Fruit fly (Drosophila melanogaster) whole organism, adult: ENCODE measurements around the gene CG42692.

Source experiments
- CG11617 ChIP-seq: fragments of 200-800 bp; sonication (Bioruptor generic); optimal IDR thresholded peaks from 2 replicates; lab custom pipeline; 2017; ENCODE audit warnings: mild to moderate bottlenecking, missing biosample characterization, missing genetic modification reagents, missing genetic modification characterization
- CG12768 ChIP-seq: fragments of 200-800 bp; sonication (Bioruptor generic); optimal IDR thresholded peaks from 2 replicates; lab custom pipeline; 2017; ENCODE audit warnings: missing biosample characterization, missing genetic modification characterization, mild to moderate bottlenecking, moderate library complexity, missing genetic modification reagents
- CG14711 ChIP-seq: fragments of 200-800 bp; sonication (Bioruptor generic); optimal IDR thresholded peaks from 2 replicates; lab custom pipeline; 2018; ENCODE audit warnings: missing biosample characterization, mild to moderate bottlenecking, missing genetic modification characterization, moderate library complexity
- CG1620 ChIP-seq: fragments of 200-800 bp; sonication (Bioruptor generic); optimal IDR thresholded peaks from 2 replicates; lab custom pipeline; 2016; ENCODE audit warnings: missing biosample characterization, missing genetic modification characterization
- CG33017 ChIP-seq: fragments of 200-800 bp; sonication (Bioruptor generic); optimal IDR thresholded peaks from 2 replicates; lab custom pipeline; 2018; ENCODE audit warnings: missing biosample characterization, mild to moderate bottlenecking, missing genetic modification characterization, moderate library complexity
- CG5204 ChIP-seq: fragments of 200-800 bp; sonication (Bioruptor generic); optimal IDR thresholded peaks from 2 replicates; lab custom pipeline; 2016; ENCODE audit warnings: missing biosample characterization, missing genetic modification characterization
- CG7045 ChIP-seq: fragments of 200-800 bp; sonication (Bioruptor generic); optimal IDR thresholded peaks from 2 replicates; lab custom pipeline; 2017; ENCODE audit warnings: missing biosample characterization, mild to moderate bottlenecking, missing genetic modification characterization
- CG7101 ChIP-seq: fragments of 200-800 bp; sonication (Bioruptor generic); optimal IDR thresholded peaks from 2 replicates; lab custom pipeline; 2018; ENCODE audit warnings: missing biosample characterization, mild to moderate bottlenecking, missing genetic modification characterization, moderate library complexity
- Clk ChIP-seq: fragments of 200-800 bp; sonication (Bioruptor generic); optimal IDR thresholded peaks from 2 replicates; lab custom pipeline; 2017; ENCODE audit warnings: missing biosample characterization, missing genetic modification characterization
- Crg-1 ChIP-seq: fragments of 200-800 bp; sonication (Bioruptor generic); optimal IDR thresholded peaks from 2 replicates; lab custom pipeline; 2016; ENCODE audit warnings: missing biosample characterization, missing genetic modification characterization
- Hr96 ChIP-seq: fragments of 200-800 bp; sonication (Bioruptor generic); optimal IDR thresholded peaks from 2 replicates; lab custom pipeline; 2016; ENCODE audit warnings: missing biosample characterization, missing genetic modification characterization
- Mnt ChIP-seq: fragments of 200-800 bp; sonication (Bioruptor generic); optimal IDR thresholded peaks from 2 replicates; lab custom pipeline; 2016; ENCODE audit warnings: missing biosample characterization, mild to moderate bottlenecking, missing genetic modification characterization
- bab1 ChIP-seq: fragments of 200-800 bp; sonication (Bioruptor generic); optimal IDR thresholded peaks from 3 replicates; lab custom pipeline; 2019; ENCODE audit warnings: missing biosample characterization, mild to moderate bottlenecking, missing genetic modification characterization, moderate library complexity
- cic ChIP-seq: fragments of 200-800 bp; sonication (Bioruptor generic); optimal IDR thresholded peaks from 2 replicates; lab custom pipeline; 2017; ENCODE audit warnings: missing biosample characterization, mild to moderate bottlenecking, missing genetic modification characterization, moderate library complexity
- cnc ChIP-seq, 2 experiments: fragments of >200 bp; optimal IDR thresholded peaks; 2 replicates each; lab custom pipeline; 2017
- kay ChIP-seq: fragments of 200-800 bp; sonication (Bioruptor generic); peaks from one replicate; lab custom pipeline; 2016; ENCODE audit warnings: missing biosample characterization, missing genetic modification characterization, borderline replicate concordance
- ovo ChIP-seq: fragments of 200-800 bp; sonication (Bioruptor generic); optimal IDR thresholded peaks from 2 replicates; lab custom pipeline; 2016; ENCODE audit warnings: missing biosample characterization, missing genetic modification characterization
- pad ChIP-seq: fragments of 200-800 bp; sonication (Bioruptor generic); optimal IDR thresholded peaks from 3 replicates; lab custom pipeline; 2017; ENCODE audit warnings: missing biosample characterization, missing genetic modification characterization, mild to moderate bottlenecking, moderate library complexity, missing genetic modification reagents
- tj ChIP-seq: fragments of 200-800 bp; sonication (Bioruptor generic); optimal IDR thresholded peaks from 3 replicates; lab custom pipeline; 2017; ENCODE audit warnings: missing biosample characterization, mild to moderate bottlenecking, missing genetic modification characterization, moderate library complexity
- toe ChIP-seq: fragments of 200-800 bp; sonication (Bioruptor generic); optimal IDR thresholded peaks from 2 replicates; lab custom pipeline; 2016; ENCODE audit warnings: missing biosample characterization, missing genetic modification characterization

The CG42692 gene

DNA sequence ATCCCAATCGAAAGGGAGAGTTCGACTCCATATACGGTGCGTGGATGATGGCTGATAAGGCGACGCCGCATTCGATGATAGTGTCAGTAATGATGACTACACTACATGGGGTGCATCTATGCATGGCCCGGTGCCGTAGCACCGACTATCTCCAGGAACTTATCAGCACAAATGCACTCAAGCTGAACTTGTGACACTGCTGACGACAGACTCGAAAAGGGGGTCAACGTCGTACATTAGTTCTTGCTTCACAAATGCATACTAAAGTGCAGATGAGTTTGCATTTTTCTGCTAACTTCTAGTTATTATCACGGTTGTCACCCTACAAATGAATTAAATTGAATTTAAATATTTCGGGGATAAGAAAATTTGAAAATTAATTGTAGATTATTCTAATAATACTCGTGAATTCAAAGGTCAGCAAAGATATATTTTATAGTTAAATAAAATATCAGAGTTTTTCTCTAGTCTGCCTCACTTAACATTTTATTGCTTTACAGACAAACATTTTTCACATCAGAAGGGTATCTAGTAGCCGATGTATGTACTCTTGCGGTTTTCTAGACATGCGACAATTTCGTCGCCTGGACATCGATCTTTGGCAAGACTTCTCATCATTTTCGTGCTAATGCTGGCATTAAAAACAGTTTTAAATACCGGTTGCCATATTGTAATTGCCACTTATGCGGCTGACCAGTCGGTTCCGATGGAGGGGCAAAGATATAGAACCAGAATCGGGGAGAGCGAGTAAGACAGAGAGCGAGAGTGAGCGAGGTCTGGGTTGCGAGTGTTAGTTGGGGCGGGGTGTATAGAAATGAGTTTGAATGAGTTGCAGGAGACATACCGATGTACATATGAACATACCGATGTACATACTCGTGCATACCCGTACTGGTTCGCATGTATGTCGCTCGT is 15.5 kb downstream of the CG42692 start:
- TF ChIP-seq pad (GFP tag; lab: Kevin White, UChicago) (no peak), CG1620 (GFP tag; lab: Kevin White, UChicago) (no peak), toe (GFP tag; lab: Kevin White, UChicago) (no peak), tj (GFP tag; lab: Kevin White, UChicago) (no peak), Mnt (GFP tag; lab: Kevin White, UChicago) (no peak), kay (GFP tag; lab: Kevin White, UChicago) (peak; percentile 2), Crg-1 (GFP tag; lab: Kevin White, UChicago) (no peak), cnc (optimal IDR thresholded peaks at IDR 0.05; lab: Kevin White, UChicago) (peak in 1 of 2 experiments; percentile 30), CG11617 (GFP tag; lab: Kevin White, UChicago) (no peak), CG7045 (GFP tag; lab: Kevin White, UChicago) (no peak), bab1 (GFP tag; lab: Kevin White, UChicago) (no peak)

DNA sequence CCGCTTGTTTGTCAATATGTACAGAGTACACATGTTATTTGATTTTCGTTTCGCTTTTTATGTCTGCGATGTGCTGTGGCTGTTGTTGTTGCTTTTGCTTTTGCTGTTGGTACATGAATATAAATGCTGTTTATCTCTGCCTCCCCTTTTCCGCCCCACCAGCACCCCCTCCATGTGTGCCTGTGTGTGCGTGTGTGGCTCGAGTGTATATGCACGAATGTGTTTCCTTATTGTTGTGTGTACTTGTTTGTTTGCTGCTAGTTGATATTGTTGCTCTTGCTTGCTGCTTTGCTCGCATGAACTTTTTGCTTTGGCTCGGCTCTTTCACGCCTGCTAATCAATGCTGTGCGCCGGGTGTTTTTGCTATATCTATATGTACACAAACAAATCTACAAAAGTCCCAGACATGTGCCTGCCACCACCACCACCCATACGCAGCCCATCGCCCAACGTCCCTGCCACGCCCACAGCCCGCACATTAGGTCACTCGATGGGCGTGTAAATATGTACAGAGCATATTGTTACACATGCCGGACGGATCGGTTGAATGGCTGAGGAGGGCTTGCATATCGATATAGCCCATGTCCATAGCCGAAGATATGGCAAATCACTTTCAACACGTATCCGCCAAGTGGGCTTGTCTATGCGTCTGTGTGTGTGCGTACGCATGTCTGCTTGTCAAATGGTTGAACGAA is 16.3 kb downstream of the CG42692 start:
- peak; percentile 91 for TF ChIP-seq CG5204 (GFP tag; lab: Kevin White, UChicago)
- TF ChIP-seq kay (GFP tag; lab: Kevin White, UChicago), result peak; percentile 98
- TF ChIP-seq CG33017, result peak; percentile 83
- no peak for TF ChIP-seq cnc (optimal IDR thresholded peaks at IDR 0.05; lab: Kevin White, UChicago)
- TF ChIP-seq Hr96, result peak; percentile 94
- peak; percentile 96 for TF ChIP-seq cic (GFP tag; lab: Kevin White, UChicago)
- TF ChIP-seq CG12768 (GFP tag; lab: Kevin White, UChicago), result peak; percentile 95
- peak; percentile 97 for TF ChIP-seq CG7045 (GFP tag; lab: Kevin White, UChicago)
- peak; percentile 98 for TF ChIP-seq Crg-1 (GFP tag; lab: Kevin White, UChicago)
- TF ChIP-seq CG1620 (GFP tag; lab: Kevin White, UChicago), result peak; percentile 90
- TF ChIP-seq pad (GFP tag; lab: Kevin White, UChicago), result peak; percentile 89
- TF ChIP-seq bab1 (GFP tag; lab: Kevin White, UChicago), result no peak
- TF ChIP-seq CG14711 (tag; lab: Kevin White, UChicago), result peak; percentile 86
- TF ChIP-seq CG7101, result peak; percentile 94
- TF ChIP-seq ovo (GFP tag; lab: Kevin White, UChicago), result peak; percentile 97
- TF ChIP-seq Clk, result peak; percentile 91
- TF ChIP-seq toe (GFP tag; lab: Kevin White, UChicago), result peak; percentile 85
- peak; percentile 62 for TF ChIP-seq tj (GFP tag; lab: Kevin White, UChicago)
- peak; percentile 82 for TF ChIP-seq CG11617 (GFP tag; lab: Kevin White, UChicago)
- peak; percentile 76 for TF ChIP-seq Mnt (GFP tag; lab: Kevin White, UChicago)

DNA sequence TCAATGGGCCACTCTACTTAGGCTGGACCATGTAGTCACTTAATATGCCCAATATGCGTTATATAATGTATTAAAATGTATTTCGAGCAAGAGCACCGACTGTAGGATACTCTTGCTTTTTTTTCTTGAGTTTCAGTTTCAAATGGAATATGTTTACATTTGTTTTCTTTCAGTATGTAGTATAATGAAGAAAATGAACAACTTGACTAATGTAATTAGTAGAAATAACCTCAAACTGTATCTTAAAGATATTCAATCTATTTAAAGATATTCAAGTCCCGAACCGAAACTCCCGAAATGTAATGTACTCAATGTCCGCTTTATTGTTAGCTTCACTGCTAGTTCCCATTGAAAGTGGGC is 16.8 kb downstream of the CG42692 start:
- TF ChIP-seq toe (GFP tag; lab: Kevin White, UChicago), result no peak

DNA sequence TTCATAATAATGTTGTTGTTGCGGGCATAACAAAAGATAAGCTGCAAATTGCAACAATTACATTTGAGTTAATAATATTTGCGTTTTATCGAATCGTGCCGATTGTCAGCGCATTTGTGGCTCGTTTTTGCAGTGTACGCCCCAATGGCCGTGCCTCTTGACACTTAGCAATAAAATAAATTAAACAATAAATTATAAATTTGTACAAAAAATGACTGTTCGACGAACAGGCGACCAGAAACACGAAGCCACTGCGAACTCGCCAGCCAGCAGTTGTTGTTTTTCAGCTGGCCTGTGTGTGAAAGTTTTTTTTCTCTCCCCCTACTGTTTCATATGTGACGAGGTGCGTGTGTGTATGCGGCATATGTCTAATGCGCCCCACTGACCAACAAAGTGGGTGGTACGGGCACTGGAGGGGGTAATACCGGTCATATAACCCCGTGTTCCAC is 17.6 kb downstream of the CG42692 start:
- no peak for TF ChIP-seq cnc (optimal IDR thresholded peaks at IDR 0.05; lab: Kevin White, UChicago)
- TF ChIP-seq cic (GFP tag; lab: Kevin White, UChicago), result no peak
- no peak for TF ChIP-seq Clk
- no peak for TF ChIP-seq CG33017
- no peak for TF ChIP-seq toe (GFP tag; lab: Kevin White, UChicago)
- TF ChIP-seq pad (GFP tag; lab: Kevin White, UChicago), result no peak
- no peak for TF ChIP-seq ovo (GFP tag; lab: Kevin White, UChicago)
- no peak for TF ChIP-seq bab1 (GFP tag; lab: Kevin White, UChicago)
- TF ChIP-seq CG11617 (GFP tag; lab: Kevin White, UChicago), result no peak
- no peak for TF ChIP-seq CG12768 (GFP tag; lab: Kevin White, UChicago)
- no peak for TF ChIP-seq CG1620 (GFP tag; lab: Kevin White, UChicago)
- no peak for TF ChIP-seq tj (GFP tag; lab: Kevin White, UChicago)
- TF ChIP-seq CG5204 (GFP tag; lab: Kevin White, UChicago), result no peak

DNA sequence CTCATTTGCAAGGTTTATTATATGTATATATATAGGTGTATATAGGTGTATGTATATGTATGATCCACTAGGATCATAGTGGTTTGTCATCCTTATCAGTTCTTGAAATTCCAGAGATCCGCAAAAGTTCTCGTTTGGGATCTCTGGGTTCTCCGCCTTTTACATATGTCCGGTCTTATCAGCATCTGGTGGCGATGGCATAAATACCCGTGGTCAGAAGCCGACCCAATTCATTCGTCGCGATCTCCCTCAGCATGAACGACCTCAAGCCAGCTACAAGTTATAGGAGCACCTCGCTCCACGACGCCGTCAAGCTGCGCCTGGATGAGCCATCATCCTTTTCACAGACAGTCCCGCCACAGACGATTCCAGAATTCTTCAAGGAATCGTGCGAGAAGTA is 18.9 kb downstream of the CG42692 start, which contains the start of gene hll:
Gene hll (plus strand): TSS at position 224 of the 400 bp plus-strand sequence.
- TF ChIP-seq CG7045 (GFP tag; lab: Kevin White, UChicago) (no peak), CG11617 (GFP tag; lab: Kevin White, UChicago) (no peak), pad (GFP tag; lab: Kevin White, UChicago) (no peak), CG7101 (no peak), Mnt (GFP tag; lab: Kevin White, UChicago) (no peak), Crg-1 (GFP tag; lab: Kevin White, UChicago) (no peak)

DNA sequence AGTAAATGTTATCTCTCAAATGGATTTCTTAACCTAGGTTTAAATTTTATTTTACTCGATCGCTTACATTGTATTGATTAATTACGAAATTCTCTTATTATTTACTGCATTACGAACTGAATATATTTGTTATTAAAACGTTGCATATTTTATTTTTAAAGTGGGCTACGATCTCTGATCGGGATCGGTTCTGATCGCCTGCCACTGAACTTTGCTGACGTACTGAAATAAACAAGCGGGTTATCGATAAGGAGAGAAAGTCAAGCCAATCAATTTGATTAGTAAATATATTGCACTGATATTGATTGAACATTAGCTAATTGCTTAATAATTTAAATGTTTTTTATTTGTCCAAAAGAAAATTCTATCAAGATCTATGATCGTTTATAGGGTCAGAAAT is 21.3 kb downstream of the CG42692 start:
- peak; percentile 12 for TF ChIP-seq tj (GFP tag; lab: Kevin White, UChicago)
- TF ChIP-seq CG7101, result no peak
- TF ChIP-seq kay (GFP tag; lab: Kevin White, UChicago), result no peak
